Fruit fly (Drosophila melanogaster): ENCODE results near the gene CG32712.

dm6 chrX:8450214-8450904, 16.8 kb upstream of the CG32712 start:
- TF ChIP-seq CG8478 (optimal IDR thresholded peaks at IDR 0.05) (no peak), CTCF (optimal IDR thresholded peaks at IDR 0.05) (no peak)

Measured in S2 (cell line).